Fruit fly (Drosophila melanogaster) whole organism, pupa: ENCODE data around the gene nompC.

Experiments used
- CG10348 ChIP-seq: fragments of 200-800 bp; sonication (Bioruptor generic); IDR thresholded peaks from 2 replicates; pipeline ENCODE4 v1.3.6; 2022; ENCODE audit warnings: missing biosample characterization, missing genetic modification characterization
- CG12605 ChIP-seq: fragments of 200-800 bp; sonication (Bioruptor generic); IDR thresholded peaks from 2 replicates; pipeline ENCODE4 v1.3.6; 2022; ENCODE audit warnings: missing biosample characterization, missing genetic modification characterization
- CG13204 ChIP-seq: fragments of 200-800 bp; sonication (Bioruptor generic); optimal IDR thresholded peaks from 2 replicates; lab custom pipeline; 2018; ENCODE audit warnings: missing biosample characterization, mild to moderate bottlenecking, missing genetic modification characterization, moderate library complexity
- CG14655 ChIP-seq: fragments of 200-800 bp; sonication (Bioruptor generic); optimal IDR thresholded peaks from 3 replicates; lab custom pipeline; 2017; ENCODE audit warnings: mild to moderate bottlenecking, missing biosample characterization, missing genetic modification reagents, missing genetic modification characterization
- CG15710 ChIP-seq: fragments of 200-800 bp; sonication (Bioruptor generic); optimal IDR thresholded peaks from 2 replicates; lab custom pipeline; 2018; ENCODE audit warnings: missing biosample characterization, mild to moderate bottlenecking, missing genetic modification characterization, moderate library complexity
- CG17806 ChIP-seq: fragments of 200-800 bp; sonication (Bioruptor generic); optimal IDR thresholded peaks from 2 replicates; lab custom pipeline; 2018; ENCODE audit warnings: missing biosample characterization, mild to moderate bottlenecking, missing genetic modification characterization, moderate library complexity
- CG32121 ChIP-seq: fragments of 200-800 bp; sonication (Bioruptor generic); IDR thresholded peaks from 2 replicates; pipeline ENCODE4 v1.3.6; 2022; ENCODE audit warnings: missing biosample characterization, missing genetic modification characterization
- CG34367 ChIP-seq: fragments of 200-800 bp; sonication (Bioruptor generic); optimal IDR thresholded peaks from 2 replicates; lab custom pipeline; 2018; ENCODE audit warnings: missing biosample characterization, mild to moderate bottlenecking, missing genetic modification characterization
- CG4496 ChIP-seq: fragments of 200-800 bp; sonication (Bioruptor generic); IDR thresholded peaks from 3 replicates; pipeline ENCODE4 v1.3.6; 2022; ENCODE audit warnings: missing biosample characterization, missing genetic modification characterization
- CG8159 ChIP-seq: fragments of 200-800 bp; sonication (Bioruptor generic); optimal IDR thresholded peaks from 3 replicates; lab custom pipeline; 2018; ENCODE audit warnings: missing biosample characterization, mild to moderate bottlenecking, missing genetic modification characterization, moderate library complexity
- CG8301 ChIP-seq: fragments of 200-800 bp; sonication (Bioruptor generic); optimal IDR thresholded peaks from 2 replicates; lab custom pipeline; 2018; ENCODE audit warnings: missing biosample characterization, mild to moderate bottlenecking, missing genetic modification characterization
- CG9948 ChIP-seq: fragments of 200-800 bp; sonication (Bioruptor generic); optimal IDR thresholded peaks from 2 replicates; lab custom pipeline; 2018; ENCODE audit warnings: missing biosample characterization, mild to moderate bottlenecking, missing genetic modification characterization, moderate library complexity
- D1 ChIP-seq: fragments of 200-800 bp; sonication (Bioruptor generic); optimal IDR thresholded peaks from 2 replicates; lab custom pipeline; 2018; ENCODE audit warnings: missing biosample characterization, mild to moderate bottlenecking, missing genetic modification characterization, moderate library complexity
- EcR ChIP-seq: fragments of 200-800 bp; sonication (Bioruptor generic); optimal IDR thresholded peaks from 3 replicates; lab custom pipeline; 2019; ENCODE audit warnings: missing biosample characterization, missing genetic modification characterization, mild to moderate bottlenecking, moderate library complexity, missing genetic modification reagents
- Ets98B ChIP-seq: fragments of 200-800 bp; sonication (Bioruptor generic); IDR thresholded peaks from 2 replicates; pipeline ENCODE4 v1.3.6; 2022; ENCODE audit warnings: missing biosample characterization, missing genetic modification characterization
- Pif1B ChIP-seq: fragments of 200-800 bp; sonication (Bioruptor generic); optimal IDR thresholded peaks from 3 replicates; lab custom pipeline; 2016; ENCODE audit warnings: missing biosample characterization, missing genetic modification characterization
- Snoo ChIP-seq: fragments of 200-800 bp; sonication (Bioruptor generic); optimal IDR thresholded peaks from 3 replicates; lab custom pipeline; 2017; ENCODE audit warnings: missing biosample characterization, mild to moderate bottlenecking, missing genetic modification characterization, inconsistent platforms
- fd96Ca ChIP-seq: fragments of 200-800 bp; sonication (Bioruptor generic); IDR thresholded peaks from 3 replicates; pipeline ENCODE4 v1.3.6; 2022; ENCODE audit warnings: missing biosample characterization, missing genetic modification characterization
- gl ChIP-seq: fragments of 200-800 bp; sonication (Bioruptor generic); optimal IDR thresholded peaks from 2 replicates; lab custom pipeline; 2018; ENCODE audit warnings: missing biosample characterization, mild to moderate bottlenecking, missing genetic modification characterization
- rn ChIP-seq: fragments of 200-800 bp; sonication (Bioruptor generic); IDR thresholded peaks from 2 replicates; pipeline ENCODE4 v1.3.6; 2022; ENCODE audit warnings: missing biosample characterization, missing genetic modification characterization

Gene nompC

DNA sequence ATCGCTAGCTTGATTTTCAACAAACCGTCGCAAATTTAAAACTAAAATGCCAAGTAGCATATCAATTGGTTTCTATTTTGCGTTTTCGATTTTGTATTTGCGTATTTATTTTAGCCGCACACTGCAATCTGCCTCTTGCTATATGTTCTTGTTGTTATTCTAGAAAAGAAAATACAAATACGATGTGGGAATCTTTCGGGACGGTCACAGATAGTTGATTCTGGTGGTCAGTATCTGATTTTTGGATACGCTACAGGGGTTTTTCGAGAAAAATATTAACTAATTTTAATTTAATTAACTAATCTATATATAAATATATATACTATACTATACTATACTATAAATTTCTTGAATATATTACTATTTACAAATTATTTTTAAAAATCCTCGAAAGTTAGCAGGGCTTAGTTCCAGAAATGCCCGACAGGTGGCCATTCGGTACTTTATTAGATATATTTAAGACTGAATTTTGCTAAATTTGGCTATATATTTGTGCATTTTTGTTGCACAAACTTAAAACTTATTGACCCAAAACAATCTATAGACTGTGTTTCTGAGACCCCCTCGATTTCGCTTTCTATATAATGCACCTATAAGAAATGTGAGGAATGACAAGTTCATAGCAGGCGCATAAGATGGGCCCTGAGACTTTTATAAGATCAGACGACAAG lies 17.0 kb upstream of the nompC start, which contains the start of gene CG14022:
CG14022 (minus strand) TSS at position 51 of the 671 bp plus-strand sequence.
- TF ChIP-seq CG14655 (peak; percentile 2), CG15710 (no peak), CG34367 (tag; lab: Kevin White, UChicago) (no peak), Snoo (no peak), fd96Ca (no peak)
- TF ChIP-seq, all 21 proteins: peak for 1

- no peak for TF ChIP-seq rn (GFP tag; lab: Robert Waterston, UW)
- no peak for TF ChIP-seq Snoo
- TF ChIP-seq CG12605 = no peak
- no peak for TF ChIP-seq D1
- TF ChIP-seq CG10348 = no peak
- no peak for TF ChIP-seq Ets98B (GFP tag; lab: Robert Waterston, UW)
- TF ChIP-seq CG15710 = no peak
- TF ChIP-seq CG4496 (GFP tag; lab: Robert Waterston, UW) = no peak
- TF ChIP-seq CG34367 (tag; lab: Kevin White, UChicago) = no peak
- TF ChIP-seq CG8301 = no peak
- TF ChIP-seq CG9948 (tag; lab: Kevin White, UChicago) = no peak
- no peak for TF ChIP-seq EcR
- no peak for TF ChIP-seq CG32121 (GFP tag; lab: Robert Waterston, UW)
- TF ChIP-seq CG14655 = no peak
- TF ChIP-seq fd96Ca = no peak
- TF ChIP-seq CG17806 = no peak
- TF ChIP-seq CG13204 (GFP tag; lab: Kevin White, UChicago) = no peak
- TF ChIP-seq CG8159 = no peak
- no peak for TF ChIP-seq Pif1B (GFP tag; lab: Kevin White, UChicago)
Observed at dm6 chr2L:5329557-5329956, 16.4 kb upstream of the nompC start, which contains the start of gene TotM. Gene TotM (plus strand): TSS chr2L:5329857.

DNA sequence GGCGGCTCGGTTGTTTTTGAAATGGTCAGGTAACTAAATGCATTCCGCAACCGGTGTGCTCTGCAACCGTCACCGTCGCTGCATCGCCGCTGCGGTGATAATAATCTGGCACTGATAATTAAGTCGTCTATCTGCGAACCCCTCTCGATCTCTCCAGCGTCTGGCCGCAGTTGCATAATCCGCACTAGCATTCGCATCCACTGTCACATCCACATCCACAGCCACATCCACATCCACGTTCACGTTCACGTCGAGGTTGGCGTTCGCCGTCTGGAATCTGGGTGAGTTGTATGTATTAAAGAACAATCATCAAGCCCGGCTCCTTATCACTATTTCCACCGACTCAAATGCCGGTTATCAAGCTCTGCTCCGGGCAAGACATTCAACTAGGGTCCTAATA lies 13.4 kb upstream of the nompC start:
- TF ChIP-seq Snoo (no peak), EcR (peak; percentile 3), rn (GFP tag; lab: Robert Waterston, UW) (no peak), CG13204 (GFP tag; lab: Kevin White, UChicago) (peak; percentile 57)
- TF ChIP-seq, all 21 proteins: peak for 2

- TF ChIP-seq EcR (no peak), CG13204 (GFP tag; lab: Kevin White, UChicago) (no peak), fd96Ca (no peak), Pif1B (GFP tag; lab: Kevin White, UChicago) (no peak), CG15710 (no peak), Ets98B (GFP tag; lab: Robert Waterston, UW) (no peak), CG32121 (GFP tag; lab: Robert Waterston, UW) (no peak), CG10348 (no peak), CG17806 (no peak), rn (GFP tag; lab: Robert Waterston, UW) (no peak), CG4496 (GFP tag; lab: Robert Waterston, UW) (no peak), gl (tag; lab: Kevin White, UChicago) (no peak), CG8159 (no peak), CG9948 (tag; lab: Kevin White, UChicago) (no peak)
Observed at dm6 chr2L:5337159-5337558, 8.8 kb upstream of the nompC start.

DNA sequence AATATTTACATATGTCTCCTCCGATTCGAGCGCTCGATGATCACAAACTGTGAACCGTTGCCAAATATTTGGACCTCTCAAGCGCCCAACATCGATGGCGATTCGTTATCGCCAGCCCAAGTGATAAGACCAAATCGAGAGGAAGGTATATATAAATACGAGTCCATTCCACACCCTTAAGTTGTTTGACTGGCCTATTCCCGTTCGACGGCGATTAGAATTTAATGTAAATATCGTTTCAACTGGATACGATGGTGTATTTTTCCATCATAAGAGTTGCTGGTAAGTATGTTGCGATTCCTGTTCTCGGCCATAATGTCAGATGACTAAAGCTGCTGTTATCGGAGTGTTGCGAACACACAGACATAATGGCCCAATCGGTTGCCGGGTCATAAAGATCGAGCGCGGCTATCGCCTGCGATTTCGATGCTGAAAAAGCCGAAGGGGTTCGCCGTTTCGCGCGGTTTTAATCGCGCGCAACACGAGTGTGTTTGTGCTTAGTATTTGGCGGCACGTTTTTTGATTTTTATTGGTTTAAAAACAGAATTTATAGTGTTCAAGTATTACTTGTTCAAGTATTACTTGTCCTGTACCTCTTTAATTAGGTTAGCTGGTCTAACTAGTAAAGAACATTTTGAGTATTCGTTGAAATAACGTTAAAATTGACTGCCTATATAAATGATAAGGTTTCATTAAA lies 7.8 kb upstream of the nompC start, which contains the start of gene fusl:
fusl (minus strand) TSS at position 50 of the 697 bp plus-strand sequence.
- TF ChIP-seq CG9948 (tag; lab: Kevin White, UChicago) (no peak), EcR (no peak), CG8301 (no peak), CG12605 (no peak), CG17806 (no peak)

- TF ChIP-seq CG32121 (GFP tag; lab: Robert Waterston, UW) = no peak
- no peak for TF ChIP-seq fd96Ca
- no peak for TF ChIP-seq CG8301
Observed at dm6 chr2L:5338721-5339036, 7.3 kb upstream of the nompC start.

DNA sequence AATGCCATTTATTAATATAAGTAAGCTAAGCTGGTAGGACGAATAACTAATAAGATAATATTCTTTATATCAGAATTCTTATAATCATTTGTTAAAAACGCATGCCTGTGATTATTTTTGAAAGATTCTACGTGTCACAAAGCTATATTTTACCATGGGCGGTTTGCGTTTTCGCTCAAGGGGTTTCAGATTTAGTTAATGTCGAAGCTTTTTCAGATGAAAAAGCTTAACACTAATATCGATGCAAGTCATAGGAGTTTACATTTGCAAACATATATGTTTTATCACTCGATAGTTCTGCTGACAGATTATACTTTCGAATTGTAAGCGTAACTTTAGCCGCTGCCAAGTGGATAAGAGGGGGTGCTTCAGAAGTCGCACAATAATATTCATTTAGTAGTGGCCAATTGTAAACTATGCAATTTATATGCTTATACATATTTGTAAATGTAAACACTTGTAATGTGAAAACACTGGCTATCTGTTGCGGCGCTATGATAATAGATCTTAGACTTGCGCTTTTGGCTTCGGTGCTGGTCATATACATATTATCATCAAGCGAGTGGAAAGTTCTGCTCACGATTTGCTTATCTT lies 4.9 kb upstream of the nompC start:
- TF ChIP-seq CG13204 (GFP tag; lab: Kevin White, UChicago) (no peak), CG32121 (GFP tag; lab: Robert Waterston, UW) (no peak), gl (tag; lab: Kevin White, UChicago) (no peak)
